Worm (Caenorhabditis elegans) whole organism, L3 larva: ENCODE measurements around the gene C08E3.14.

Experiments
- R02D3.7 ChIP-seq: fragments of 150-350 bp; optimal IDR thresholded peaks from 2 replicates; lab custom pipeline; 2014; ENCODE audit warnings: missing biosample characterization, missing genetic modification characterization
- aly-2 ChIP-seq: fragments of 150-350 bp; optimal IDR thresholded peaks from 2 replicates; lab custom pipeline; 2014; ENCODE audit warnings: missing biosample characterization, missing genetic modification characterization
- ceh-28 ChIP-seq: fragments of 150-350 bp; optimal IDR thresholded peaks from 2 replicates; lab custom pipeline; 2014; ENCODE audit warnings: missing biosample characterization, missing genetic modification reagents, missing genetic modification characterization
- ceh-82 ChIP-seq: fragments of 150-350 bp; optimal IDR thresholded peaks from 2 replicates; lab custom pipeline; 2014; ENCODE audit warnings: missing biosample characterization, missing genetic modification characterization
- ceh-9 ChIP-seq: sonication (generic microtip); optimal IDR thresholded peaks from 2 replicates; lab custom pipeline; 2018; ENCODE audit warnings: missing biosample characterization, missing genetic modification characterization
- daf-12 ChIP-seq: fragments of 150-350 bp; optimal IDR thresholded peaks from 2 replicates; lab custom pipeline; 2014; ENCODE audit warnings: missing biosample characterization, missing genetic modification reagents, missing genetic modification characterization
- egl-5 ChIP-seq: fragments of 150-350 bp; optimal IDR thresholded peaks from 2 replicates; lab custom pipeline; 2017; ENCODE audit warnings: missing biosample characterization, missing genetic modification reagents, missing genetic modification characterization, inconsistent platforms
- elt-2 ChIP-seq: sonication (generic microtip); optimal IDR thresholded peaks from 2 replicates; lab custom pipeline; 2016; ENCODE audit warnings: missing genetic modification reagents, mild to moderate bottlenecking, missing genetic modification characterization, missing compliant biosample characterization
- elt-3 ChIP-seq, 3 experiments: fragments of 150-350 bp in 1 of 3; sonication (generic microtip) in 2 of 3; optimal IDR thresholded peaks; 2 replicates in 2 of 3; 4 replicates in 1 of 3; lab custom pipeline; 2014 to 2017; ENCODE audit warnings: missing biosample characterization in 3 of 3, missing genetic modification characterization in 3 of 3
- eor-1 ChIP-seq, 2 experiments: fragments of 150-350 bp; optimal IDR thresholded peaks; 2 replicates each; lab custom pipeline; 2014 to 2018; ENCODE audit warnings: missing biosample characterization in 2 of 2, missing genetic modification characterization in 2 of 2
- fkh-10 ChIP-seq: sonication (generic microtip); optimal IDR thresholded peaks from 2 replicates; lab custom pipeline; 2017; ENCODE audit warnings: missing biosample characterization, missing genetic modification reagents, missing genetic modification characterization
- fkh-2 ChIP-seq: fragments of 150-350 bp; optimal IDR thresholded peaks from 2 replicates; lab custom pipeline; 2014; ENCODE audit warnings: missing biosample characterization, missing genetic modification reagents, missing genetic modification characterization
- hmg-11 ChIP-seq: sonication (generic microtip); optimal IDR thresholded peaks from 2 replicates; lab custom pipeline; 2016; ENCODE audit warnings: missing genetic modification characterization, missing compliant biosample characterization
- jun-1 ChIP-seq: fragments of 150-350 bp; optimal IDR thresholded peaks from 2 replicates; lab custom pipeline; 2014; ENCODE audit warnings: missing biosample characterization, missing genetic modification reagents, missing genetic modification characterization
- lin-15B ChIP-seq: fragments of 150-350 bp; optimal IDR thresholded peaks from 2 replicates; lab custom pipeline; 2014; ENCODE audit warnings: missing biosample characterization, missing genetic modification characterization
- lin-39 ChIP-seq: fragments of 150-350 bp; optimal IDR thresholded peaks from 2 replicates; lab custom pipeline; 2018; ENCODE audit warnings: missing biosample characterization, missing genetic modification reagents, missing genetic modification characterization
- nfya-1 ChIP-seq: sonication (generic microtip); optimal IDR thresholded peaks from 2 replicates; lab custom pipeline; 2017; ENCODE audit warnings: missing genetic modification characterization, mild to moderate bottlenecking, missing compliant biosample characterization, antibody characterized with exemption, moderate library complexity; ENCODE audit not compliant: insufficient read depth
- nhr-11 ChIP-seq: fragments of 150-350 bp; optimal IDR thresholded peaks from 2 replicates; lab custom pipeline; 2014; ENCODE audit warnings: missing biosample characterization, missing genetic modification characterization
- nhr-12 ChIP-seq: fragments of 150-350 bp; optimal IDR thresholded peaks from 2 replicates; lab custom pipeline; 2014; ENCODE audit warnings: missing biosample characterization, missing genetic modification characterization
- nhr-23 ChIP-seq: fragments of 150-350 bp; optimal IDR thresholded peaks from 2 replicates; lab custom pipeline; 2014; ENCODE audit warnings: missing biosample characterization, missing genetic modification reagents, missing genetic modification characterization
- nhr-237 ChIP-seq: fragments of 150-350 bp; optimal IDR thresholded peaks from 2 replicates; lab custom pipeline; 2014; ENCODE audit warnings: missing biosample characterization, missing genetic modification characterization
- nhr-28 ChIP-seq: fragments of 150-350 bp; optimal IDR thresholded peaks from 2 replicates; lab custom pipeline; 2014; ENCODE audit warnings: missing biosample characterization, missing genetic modification characterization
- nhr-43 ChIP-seq: sonication (generic microtip); optimal IDR thresholded peaks from 2 replicates; lab custom pipeline; 2016; ENCODE audit warnings: mild to moderate bottlenecking, missing genetic modification characterization, missing compliant biosample characterization; ENCODE audit not compliant: poor library complexity, severe bottlenecking
- nhr-67 ChIP-seq: fragments of 150-350 bp; optimal IDR thresholded peaks from 2 replicates; lab custom pipeline; 2014; ENCODE audit warnings: missing biosample characterization, missing genetic modification characterization
- nhr-77 ChIP-seq: fragments of 150-350 bp; optimal IDR thresholded peaks from 2 replicates; lab custom pipeline; 2014; ENCODE audit warnings: missing biosample characterization, missing genetic modification characterization
- pha-4 ChIP-seq: fragments of 150-350 bp; optimal IDR thresholded peaks from 2 replicates; lab custom pipeline; 2014; ENCODE audit warnings: missing biosample characterization, missing genetic modification reagents, missing genetic modification characterization
- pqm-1 ChIP-seq: fragments of 150-350 bp; optimal IDR thresholded peaks from 2 replicates; lab custom pipeline; 2017; ENCODE audit warnings: missing biosample characterization, missing genetic modification characterization, inconsistent platforms
- tbx-2 ChIP-seq: sonication (generic microtip); optimal IDR thresholded peaks from 2 replicates; lab custom pipeline; 2016; ENCODE audit warnings: mild to moderate bottlenecking, missing genetic modification characterization, missing compliant biosample characterization
- unc-39 ChIP-seq: sonication (generic microtip); optimal IDR thresholded peaks from 4 replicates; lab custom pipeline; 2017; ENCODE audit warnings: missing biosample characterization, missing genetic modification characterization
- zag-1 ChIP-seq: fragments of 150-350 bp; optimal IDR thresholded peaks from 2 replicates; lab custom pipeline; 2014; ENCODE audit warnings: missing biosample characterization, missing genetic modification characterization
- ztf-11 ChIP-seq: fragments of 150-350 bp; optimal IDR thresholded peaks from 2 replicates; lab custom pipeline; 2014; ENCODE audit warnings: missing biosample characterization, missing genetic modification characterization
- ztf-4 ChIP-seq: fragments of 150-350 bp; optimal IDR thresholded peaks from 2 replicates; lab custom pipeline; 2014; ENCODE audit warnings: missing biosample characterization, missing genetic modification characterization

The C08E3.14 gene

DNA sequence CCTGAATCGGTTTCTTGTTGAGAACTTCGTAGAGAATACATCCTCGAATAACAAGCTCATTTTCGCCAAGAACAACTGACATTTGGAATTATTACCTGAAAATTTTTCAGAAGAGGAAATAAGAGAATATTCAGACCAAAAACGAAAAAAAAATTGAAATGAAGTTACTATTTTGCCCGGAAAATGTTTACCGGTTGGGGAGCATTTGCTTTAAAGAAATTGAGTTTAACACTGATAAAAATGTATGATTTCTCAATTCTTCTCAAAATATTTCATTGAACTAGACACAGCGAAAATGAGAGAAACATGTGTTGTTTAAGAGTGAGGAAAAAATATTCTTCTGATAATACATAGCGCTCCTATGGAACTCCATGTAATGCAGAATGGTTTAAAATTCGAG lies 9.4 kb upstream of the C08E3.14 start, which contains the start of gene fbxa-165:
Gene fbxa-165 (minus strand): TSS at position 101 of the 400 bp plus-strand sequence.
- TF ChIP-seq fkh-10 (no peak), daf-12 (tag; lab: Kevin White, UChicago) (no peak)

DNA sequence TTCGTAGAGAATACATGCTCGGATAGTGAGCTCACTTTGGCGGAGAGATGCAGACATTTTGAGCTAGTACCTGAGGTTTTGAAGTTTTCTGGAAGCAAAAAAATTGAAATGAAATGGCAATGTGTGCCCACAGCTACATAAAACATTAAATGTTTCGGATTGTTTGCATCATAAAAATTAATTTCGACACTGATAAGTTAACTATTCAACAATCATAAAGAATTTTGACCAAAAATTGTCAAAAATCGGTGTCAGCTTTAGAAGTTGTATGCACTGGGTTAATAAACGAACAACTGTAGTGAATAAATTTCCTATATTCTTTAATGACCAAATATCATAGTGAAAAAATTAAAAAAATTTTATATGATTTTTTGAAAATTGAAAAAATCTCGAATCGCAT lies 6.8 kb upstream of the C08E3.14 start, which contains the start of gene fbxa-166:
Gene fbxa-166 (minus strand): TSS at position 101 of the 400 bp plus-strand sequence.
- no peak for TF ChIP-seq unc-39 (tag; lab: Kevin White, UChicago)
- TF ChIP-seq aly-2, result no peak
- no peak for TF ChIP-seq fkh-2 (tag; lab: Kevin White, UChicago)
- TF ChIP-seq nhr-23 (tag; lab: Kevin White, UChicago), result no peak
- no peak for TF ChIP-seq nhr-67 (tag; lab: Kevin White, UChicago)
- no peak for TF ChIP-seq daf-12 (tag; lab: Kevin White, UChicago)
- TF ChIP-seq zag-1, result no peak
- no peak for TF ChIP-seq ztf-11 (tag; lab: Kevin White, UChicago)
- no peak for TF ChIP-seq ceh-9
- TF ChIP-seq, all 47 proteins: peak for 0

ce11 chrII:1621180-1621579 lies 4.6 kb upstream of the C08E3.14 start, which contains the start of gene fbxa-158:
Gene fbxa-158, minus strand, starts transcription at chrII:1621280.
- TF ChIP-seq lin-15B (tag; lab: Kevin White, UChicago) (no peak), zag-1 (no peak), nhr-77 (tag; lab: Kevin White, UChicago) (no peak), nhr-11 (tag; lab: Kevin White, UChicago) (no peak), nhr-28 (tag; lab: Kevin White, UChicago) (no peak), nfya-1 (tag; lab: Kevin White, UChicago) (no peak), tbx-2 (no peak)

- TF ChIP-seq lin-39 (no peak), nhr-237 (tag; lab: Kevin White, UChicago) (no peak), zag-1 (no peak), nhr-77 (tag; lab: Kevin White, UChicago) (no peak), hmg-11 (tag; lab: Kevin White, UChicago) (no peak), ceh-28 (no peak), pqm-1 (tag; lab: Kevin White, UChicago) (peak; percentile 84), R02D3.7 (no peak), elt-2 (tag; lab: Kevin White, UChicago) (peak; percentile 93), elt-3 (tag; optimal IDR thresholded peaks at IDR 0.05; lab: Kevin White, UChicago) (no peak), nhr-23 (tag; lab: Kevin White, UChicago) (no peak), ztf-11 (tag; lab: Kevin White, UChicago) (no peak), daf-12 (tag; lab: Kevin White, UChicago) (no peak), ceh-9 (no peak), nfya-1 (tag; lab: Kevin White, UChicago) (no peak), jun-1 (tag; lab: Kevin White, UChicago) (peak; percentile 67), pha-4 (tag; lab: Kevin White, UChicago) (peak; percentile 65)
These were observed 4.0 kb upstream of the C08E3.14 start for ce11 chrII:1621795-1622194.

DNA sequence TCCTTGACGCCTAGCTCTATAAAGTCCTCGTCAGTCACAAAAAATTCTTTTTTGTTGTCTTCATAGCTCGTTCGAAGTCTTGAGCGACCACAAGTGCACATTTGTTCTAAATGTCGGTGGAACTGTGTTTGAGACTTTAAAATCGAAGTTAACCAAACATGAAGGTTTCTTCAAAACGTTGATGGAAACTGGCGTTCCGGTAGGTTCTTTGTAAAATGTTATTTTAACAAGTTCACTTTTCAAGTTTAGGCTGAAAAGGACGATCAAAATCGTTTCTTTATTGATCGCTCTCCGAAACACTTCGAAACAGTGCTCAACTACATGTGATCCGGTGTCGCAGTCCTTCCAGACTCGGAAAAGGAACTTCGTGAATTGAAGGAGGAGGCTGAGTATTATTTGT lies 1.2 kb upstream of the C08E3.14 start, which contains the start of gene fbxa-160:
Gene fbxa-160 (minus strand): TSS at position 101 of the 400 bp plus-strand sequence.
- TF ChIP-seq nhr-23 (tag; lab: Kevin White, UChicago) (no peak), nfya-1 (tag; lab: Kevin White, UChicago) (no peak), eor-1 (tag; optimal IDR thresholded peaks at IDR 0.05; lab: Kevin White, UChicago) (no peak), pha-4 (tag; lab: Kevin White, UChicago) (no peak), ceh-82 (tag; lab: Kevin White, UChicago) (no peak), nhr-237 (tag; lab: Kevin White, UChicago) (no peak), jun-1 (tag; lab: Kevin White, UChicago) (no peak), nhr-12 (tag; lab: Kevin White, UChicago) (no peak), ztf-4 (tag; lab: Kevin White, UChicago) (no peak), unc-39 (tag; lab: Kevin White, UChicago) (no peak), egl-5 (tag; lab: Kevin White, UChicago) (no peak), nhr-43 (tag; lab: Kevin White, UChicago) (no peak)
